Fruit fly (Drosophila melanogaster) whole organism, embryonic: ENCODE data around the gene Adgf-D.

Experiments used
- CG10543 ChIP-seq: fragments of 200-800 bp; sonication (Bioruptor generic); optimal IDR thresholded peaks from 3 replicates; lab custom pipeline; 2017; ENCODE audit warnings: missing biosample characterization, mild to moderate bottlenecking, missing genetic modification characterization, moderate library complexity
- CG12659 ChIP-seq: fragments of 200-800 bp; sonication (Bioruptor generic); optimal IDR thresholded peaks from 3 replicates; lab custom pipeline; 2017; ENCODE audit warnings: mild to moderate bottlenecking, missing biosample characterization, missing genetic modification reagents, missing genetic modification characterization
- CG13296 ChIP-seq: fragments of 200-800 bp; sonication (Bioruptor generic); optimal IDR thresholded peaks from 3 replicates; lab custom pipeline; 2018; ENCODE audit warnings: missing biosample characterization, mild to moderate bottlenecking, missing genetic modification characterization
- CG14965 ChIP-seq: fragments of 200-800 bp; sonication (Bioruptor generic); optimal IDR thresholded peaks from 2 replicates; lab custom pipeline; 2016; ENCODE audit warnings: missing biosample characterization, missing genetic modification characterization, borderline replicate concordance
- CG1602 ChIP-seq: fragments of 200-800 bp; sonication (Bioruptor generic); optimal IDR thresholded peaks from 3 replicates; lab custom pipeline; 2016; ENCODE audit warnings: missing biosample characterization, missing genetic modification characterization
- CG1647 ChIP-seq: fragments of 200-800 bp; sonication (Bioruptor generic); optimal IDR thresholded peaks from 3 replicates; lab custom pipeline; 2016; ENCODE audit warnings: missing biosample characterization, missing genetic modification characterization
- CG17186 ChIP-seq: fragments of 200-800 bp; sonication (Bioruptor generic); optimal IDR thresholded peaks from 3 replicates; lab custom pipeline; 2017; ENCODE audit warnings: missing biosample characterization, missing genetic modification reagents, missing genetic modification characterization
- CG31224 ChIP-seq: fragments of 200-800 bp; sonication (Bioruptor generic); IDR thresholded peaks from 2 replicates; pipeline ENCODE4 v1.3.6; 2022; ENCODE audit warnings: missing biosample characterization, missing genetic modification characterization
- CG3281 ChIP-seq: fragments of 200-800 bp; sonication (Bioruptor generic); optimal IDR thresholded peaks from 3 replicates; lab custom pipeline; 2017; ENCODE audit warnings: missing biosample characterization, mild to moderate bottlenecking, missing genetic modification characterization
- CG4328 ChIP-seq: fragments of 200-800 bp; sonication (Bioruptor generic); optimal IDR thresholded peaks from 3 replicates; lab custom pipeline; 2017; ENCODE audit warnings: missing biosample characterization, missing genetic modification reagents, missing genetic modification characterization
- CG5180 ChIP-seq: fragments of 200-800 bp; sonication (Bioruptor generic); optimal IDR thresholded peaks from 3 replicates; lab custom pipeline; 2017; ENCODE audit warnings: missing biosample characterization, missing genetic modification characterization, mild to moderate bottlenecking, moderate library complexity, missing genetic modification reagents
- CG6765 ChIP-seq: fragments of 200-800 bp; sonication (Bioruptor generic); optimal IDR thresholded peaks from 3 replicates; lab custom pipeline; 2017; ENCODE audit warnings: missing biosample characterization, mild to moderate bottlenecking, missing genetic modification characterization
- CG6854 ChIP-seq: fragments of 200-800 bp; sonication (Bioruptor generic); optimal IDR thresholded peaks from 3 replicates; lab custom pipeline; 2017; ENCODE audit warnings: missing biosample characterization, mild to moderate bottlenecking, missing genetic modification characterization
- CG7556 ChIP-seq: fragments of 200-800 bp; sonication (Bioruptor generic); optimal IDR thresholded peaks from 2 replicates; lab custom pipeline; 2017; ENCODE audit warnings: missing biosample characterization, mild to moderate bottlenecking, missing genetic modification characterization
- CG7839 ChIP-seq: fragments of 200-800 bp; sonication (Bioruptor generic); optimal IDR thresholded peaks from 3 replicates; lab custom pipeline; 2018; ENCODE audit warnings: missing biosample characterization, mild to moderate bottlenecking, missing genetic modification characterization, moderate library complexity
- CG7928 ChIP-seq: fragments of 200-800 bp; sonication (Bioruptor generic); optimal IDR thresholded peaks from 2 replicates; lab custom pipeline; 2017; ENCODE audit warnings: missing biosample characterization, mild to moderate bottlenecking, missing genetic modification characterization
- CG8281 ChIP-seq: fragments of 200-800 bp; sonication (Bioruptor generic); optimal IDR thresholded peaks from 2 replicates; lab custom pipeline; 2018; ENCODE audit warnings: missing biosample characterization, mild to moderate bottlenecking, missing genetic modification characterization, moderate library complexity
- CG9876 ChIP-seq: fragments of 200-800 bp; sonication (Bioruptor generic); optimal IDR thresholded peaks from 2 replicates; lab custom pipeline; 2016; ENCODE audit warnings: missing biosample characterization, missing genetic modification characterization
- CTCF ChIP-seq: fragments of 200-800 bp; sonication (Bioruptor generic); optimal IDR thresholded peaks from 2 replicates; lab custom pipeline; 2017; ENCODE audit warnings: missing biosample characterization, mild to moderate bottlenecking, missing genetic modification characterization, moderate library complexity
- Camta ChIP-seq: fragments of 200-800 bp; sonication (Bioruptor generic); optimal IDR thresholded peaks from 2 replicates; lab custom pipeline; 2016; ENCODE audit warnings: missing biosample characterization, missing genetic modification characterization
- Dek ChIP-seq: fragments of 200-800 bp; sonication (Bioruptor generic); optimal IDR thresholded peaks from 3 replicates; lab custom pipeline; 2019; ENCODE audit warnings: missing biosample characterization, mild to moderate bottlenecking, missing genetic modification characterization, moderate library complexity
- Dip3 ChIP-seq: fragments of 200-800 bp; sonication (Bioruptor generic); optimal IDR thresholded peaks from 3 replicates; lab custom pipeline; 2016; ENCODE audit warnings: missing biosample characterization, missing genetic modification characterization
- Eip74EF ChIP-seq, 2 experiments: fragments of 200-800 bp in 1 of 2; fragments of >200 bp in 1 of 2; sonication (Bioruptor generic) in 1 of 2; optimal IDR thresholded peaks; 2 replicates each; lab custom pipeline; 2017 to 2019; ENCODE audit warnings: missing biosample characterization in 2 of 2, missing genetic modification characterization in 2 of 2, mild to moderate bottlenecking in 1 of 2, moderate library complexity in 1 of 2
- Hey ChIP-seq: fragments of 200-800 bp; sonication (Bioruptor generic); optimal IDR thresholded peaks from 3 replicates; lab custom pipeline; 2018; ENCODE audit warnings: missing biosample characterization, mild to moderate bottlenecking, missing genetic modification characterization
- Hmr ChIP-seq: fragments of 200-800 bp; sonication (Bioruptor generic); optimal IDR thresholded peaks from 3 replicates; lab custom pipeline; 2017; ENCODE audit warnings: mild to moderate bottlenecking, missing biosample characterization, missing genetic modification reagents, missing genetic modification characterization
- Lpt ChIP-seq: fragments of >200 bp; optimal IDR thresholded peaks from 2 replicates; lab custom pipeline; 2018; ENCODE audit warnings: missing biosample characterization, missing genetic modification characterization
- Mad ChIP-seq: fragments of 200-800 bp; sonication (Bioruptor generic); optimal IDR thresholded peaks from 2 replicates; lab custom pipeline; 2016; ENCODE audit warnings: missing biosample characterization, missing genetic modification characterization
- Med ChIP-seq: fragments of 200-800 bp; sonication (Bioruptor generic); peaks from one replicate; lab custom pipeline; 2016; ENCODE audit warnings: missing biosample characterization, missing genetic modification characterization, mild to moderate bottlenecking, inconsistent platforms, moderate library complexity
- ab ChIP-seq: fragments of 200-800 bp; sonication (Bioruptor generic); optimal IDR thresholded peaks from 2 replicates; lab custom pipeline; 2016; ENCODE audit warnings: missing biosample characterization, missing genetic modification characterization
- abd-A ChIP-seq: fragments of 200-800 bp; sonication (Bioruptor generic); optimal IDR thresholded peaks from 3 replicates; lab custom pipeline; 2019; ENCODE audit warnings: missing biosample characterization, mild to moderate bottlenecking, missing genetic modification characterization, moderate library complexity
- amos ChIP-seq: fragments of 200-800 bp; sonication (Bioruptor generic); IDR thresholded peaks from 2 replicates; pipeline ENCODE4 v1.3.6; 2022; ENCODE audit warnings: missing biosample characterization, missing genetic modification characterization; ENCODE audit not compliant: partially characterized antibody
- bab2 ChIP-seq: fragments of 200-800 bp; sonication (Bioruptor generic); optimal IDR thresholded peaks from 2 replicates; lab custom pipeline; 2016; ENCODE audit warnings: missing biosample characterization, missing genetic modification characterization
- bowl ChIP-seq: fragments of 200-800 bp; sonication (Bioruptor generic); IDR thresholded peaks from 2 replicates; pipeline ENCODE4 v1.3.6; 2022; ENCODE audit warnings: missing biosample characterization, missing genetic modification characterization
- cad ChIP-seq: fragments of >200 bp; optimal IDR thresholded peaks from 2 replicates; lab custom pipeline; 2017; ENCODE audit warnings: missing biosample characterization, missing genetic modification characterization
- dimm ChIP-seq: fragments of 200-800 bp; sonication (Bioruptor generic); IDR thresholded peaks from 2 replicates; pipeline ENCODE4 v1.3.6; 2022; ENCODE audit warnings: missing biosample characterization, missing genetic modification characterization
- fru ChIP-seq: fragments of >200 bp; optimal IDR thresholded peaks from 2 replicates; lab custom pipeline; 2017
- lola ChIP-seq, 3 experiments: fragments of >200 bp in 2 of 3; fragments of 200-800 bp in 1 of 3; sonication (Bioruptor generic) in 1 of 3; optimal IDR thresholded peaks; 2 replicates each; lab custom pipeline; 2017 to 2019; ENCODE audit warnings: missing biosample characterization in 3 of 3, missing genetic modification characterization in 3 of 3, mild to moderate bottlenecking in 1 of 3, moderate library complexity in 1 of 3
- onecut ChIP-seq: fragments of 200-800 bp; sonication (Bioruptor generic); IDR thresholded peaks from 2 replicates; pipeline ENCODE4 v1.3.6; 2022; ENCODE audit warnings: missing biosample characterization, missing genetic modification characterization
- p53 ChIP-seq: fragments of 200-800 bp; sonication (Bioruptor generic); optimal IDR thresholded peaks from 2 replicates; lab custom pipeline; 2016; ENCODE audit warnings: missing biosample characterization, missing genetic modification characterization
- pb ChIP-seq: fragments of 200-800 bp; sonication (Bioruptor generic); optimal IDR thresholded peaks from 3 replicates; lab custom pipeline; 2016; ENCODE audit warnings: missing biosample characterization, missing genetic modification characterization
- pros ChIP-seq: fragments of 200-800 bp; sonication (Bioruptor generic); optimal IDR thresholded peaks from 3 replicates; lab custom pipeline; 2019; ENCODE audit warnings: missing biosample characterization, mild to moderate bottlenecking, missing genetic modification characterization, moderate library complexity
- pum ChIP-seq: fragments of 200-800 bp; sonication (Bioruptor generic); optimal IDR thresholded peaks from 2 replicates; lab custom pipeline; 2016; ENCODE audit warnings: missing biosample characterization, missing genetic modification characterization
- repo ChIP-seq: fragments of 200-800 bp; sonication (Bioruptor generic); optimal IDR thresholded peaks from 2 replicates; lab custom pipeline; 2016; ENCODE audit warnings: missing biosample characterization, missing genetic modification characterization
- schlank ChIP-seq: fragments of 200-800 bp; sonication (Bioruptor generic); optimal IDR thresholded peaks from 2 replicates; lab custom pipeline; 2018; ENCODE audit warnings: missing biosample characterization, mild to moderate bottlenecking, missing genetic modification characterization
- sens-2 ChIP-seq: fragments of 200-800 bp; sonication (Bioruptor generic); IDR thresholded peaks from 2 replicates; pipeline ENCODE4 v1.3.6; 2022; ENCODE audit warnings: missing biosample characterization, missing genetic modification characterization
- sr ChIP-seq: fragments of 200-800 bp; sonication (Bioruptor generic); IDR thresholded peaks from 3 replicates; pipeline ENCODE4 v1.3.6; 2022; ENCODE audit warnings: missing biosample characterization, missing genetic modification characterization
- tll ChIP-seq, 2 experiments: fragments of 200-800 bp in 1 of 2; fragments of >200 bp in 1 of 2; sonication (Bioruptor generic) in 1 of 2; optimal IDR thresholded peaks; 2 replicates each; lab custom pipeline; 2017 to 2019; ENCODE audit warnings: missing biosample characterization in 2 of 2, missing genetic modification characterization in 2 of 2, mild to moderate bottlenecking in 1 of 2, moderate library complexity in 1 of 2
- usp ChIP-seq: fragments of >200 bp; optimal IDR thresholded peaks from 2 replicates; lab custom pipeline; 2017; ENCODE audit warnings: missing biosample characterization, missing genetic modification characterization
- vfl ChIP-seq: fragments of 200-800 bp; sonication (Bioruptor generic); optimal IDR thresholded peaks from 2 replicates; lab custom pipeline; 2016; ENCODE audit warnings: missing biosample characterization, missing genetic modification characterization

Adgf-D gene

dm6 chr3R:13676137-13677086, 28.8 kb downstream of the Adgf-D start, which contains the start of the genes Lkb1 and CG9588 (continued):
- TF ChIP-seq lola (GFP tag; optimal IDR thresholded peaks at IDR 0.05; lab: Kevin White, UChicago) (peak in 1 of 3 experiments; percentile 20), sr (GFP tag; lab: Robert Waterston, UW) (peak; percentile 68; the same call in 2 of the 3 replicates), bab2 (GFP tag; lab: Kevin White, UChicago) (peak; percentile 55), pum (GFP tag; lab: Kevin White, UChicago) (peak; percentile 29), abd-A (tag; lab: Kevin White, UChicago) (no peak), CG8281 (tag; lab: Kevin White, UChicago) (no peak), Hey (tag; lab: Kevin White, UChicago) (no peak), vfl (GFP tag; lab: Kevin White, UChicago) (peak; percentile 19), Eip74EF (GFP tag; optimal IDR thresholded peaks at IDR 0.05; lab: Kevin White, UChicago) (no peak), tll (GFP tag; optimal IDR thresholded peaks at IDR 0.05; lab: Kevin White, UChicago) (no peak), p53 (GFP tag; lab: Kevin White, UChicago) (no peak), CG10543 (GFP tag; lab: Kevin White, UChicago) (no peak), amos (GFP tag; lab: Robert Waterston, UW) (peak; percentile 23; the same call in 1 of the 2 replicates), sens-2 (GFP tag; lab: Robert Waterston, UW) (no peak), Dek (no peak), usp (GFP tag; lab: Kevin White, UChicago) (no peak), fru (lab: Kevin White, UChicago) (no peak), CG7839 (tag; lab: Kevin White, UChicago) (peak; percentile 39), CG1602 (GFP tag; lab: Kevin White, UChicago) (peak; percentile 27), pros (GFP tag; lab: Kevin White, UChicago) (no peak), CG13296 (GFP tag; lab: Kevin White, UChicago) (no peak), CG12659 (GFP tag; lab: Kevin White, UChicago) (peak; percentile 34), CG17186 (GFP tag; lab: Kevin White, UChicago) (no peak), schlank (tag; lab: Kevin White, UChicago) (no peak), CG4328 (no peak), CG7556 (GFP tag; lab: Kevin White, UChicago) (peak; percentile 28), CTCF (GFP tag; lab: Kevin White, UChicago) (peak; percentile 71), CG6765 (no peak), CG1647 (GFP tag; lab: Kevin White, UChicago) (no peak), Camta (GFP tag; lab: Kevin White, UChicago) (peak; percentile 12), Med (GFP tag; lab: Kevin White, UChicago) (peak; percentile 93), CG7928 (peak; percentile 93), CG14965 (GFP tag; lab: Kevin White, UChicago) (no peak), CG6854 (no peak), bowl (GFP tag; lab: Robert Waterston, UW) (0 out of 2 replicates have a peak, but pooled peaks have one; percentile 28), CG9876 (no peak), cad (GFP tag; lab: Kevin White, UChicago) (no peak), CG5180 (GFP tag; lab: Kevin White, UChicago) (no peak), Mad (peak; percentile 2), Dip3 (GFP tag; lab: Kevin White, UChicago) (peak; percentile 67), repo (GFP tag; lab: Kevin White, UChicago) (no peak), CG3281 (no peak), dimm (GFP tag; lab: Robert Waterston, UW) (no peak), ab (GFP tag; lab: Kevin White, UChicago) (no peak), onecut (GFP tag; lab: Robert Waterston, UW) (no peak), CG31224 (GFP tag; lab: Robert Waterston, UW) (peak; percentile 48), Hmr (GFP tag; lab: Kevin White, UChicago) (peak; percentile 23), Lpt (GFP tag; lab: Kevin White, UChicago) (no peak), pb (peak; percentile 53)
